Worm (Caenorhabditis elegans) whole organism, early embryonic: ENCODE measurements around the gene acl-7.

Source experiments
- B0310.2 ChIP-seq: sonication (generic microtip); optimal IDR thresholded peaks from 2 replicates; lab custom pipeline; 2016; ENCODE audit warnings: mild to moderate bottlenecking, missing genetic modification characterization, missing compliant biosample characterization
- F13C5.2 ChIP-seq: sonication (generic microtip); optimal IDR thresholded peaks from 2 replicates; lab custom pipeline; 2017; ENCODE audit warnings: mild to moderate bottlenecking, missing genetic modification characterization, inconsistent platforms, missing compliant biosample characterization
- aly-1 ChIP-seq: sonication (generic microtip); optimal IDR thresholded peaks from 2 replicates; lab custom pipeline; 2016; ENCODE audit warnings: missing genetic modification characterization, missing compliant biosample characterization
- ama-1 ChIP-seq: fragments of 150-350 bp; optimal IDR thresholded peaks from 2 replicates; lab custom pipeline; 2014
- ceh-13 ChIP-seq: fragments of 200-800 bp; sonication (Bioruptor generic); optimal IDR thresholded peaks from 2 replicates; lab custom pipeline; 2018; ENCODE audit warnings: mild to moderate bottlenecking, missing genetic modification characterization, missing compliant biosample characterization
- ceh-36 ChIP-seq: sonication (generic microtip); optimal IDR thresholded peaks from 2 replicates; lab custom pipeline; 2016; ENCODE audit warnings: missing genetic modification characterization, inconsistent platforms, missing compliant biosample characterization
- ets-7 ChIP-seq: sonication (generic microtip); optimal IDR thresholded peaks from 2 replicates; lab custom pipeline; 2016; ENCODE audit warnings: missing genotype, missing genetic modification characterization, missing compliant biosample characterization
- flt-1 ChIP-seq: fragments of 200-800 bp; sonication (Bioruptor generic); IDR thresholded peaks from 2 replicates; pipeline ENCODE4 v1.3.6; 2022; ENCODE audit warnings: missing genetic modification characterization, missing compliant biosample characterization
- hmbx-1 ChIP-seq: sonication (generic microtip); optimal IDR thresholded peaks from 2 replicates; lab custom pipeline; 2016; ENCODE audit warnings: mild to moderate bottlenecking, missing genetic modification characterization, missing compliant biosample characterization
- hmg-4 ChIP-seq: fragments of 200-800 bp; sonication (Bioruptor generic); optimal IDR thresholded peaks from 2 replicates; lab custom pipeline; 2018; ENCODE audit warnings: mild to moderate bottlenecking, missing genetic modification characterization, missing compliant biosample characterization
- hnd-1 ChIP-seq: sonication (generic microtip); optimal IDR thresholded peaks from 2 replicates; lab custom pipeline; 2016; ENCODE audit warnings: missing genetic modification characterization, missing compliant biosample characterization
- pes-1 ChIP-seq: fragments of 200-800 bp; sonication (Bioruptor generic); IDR thresholded peaks from 2 replicates; pipeline ENCODE4 v1.3.6; 2022; ENCODE audit warnings: missing genetic modification reagents, missing genetic modification characterization, missing compliant biosample characterization
- scrt-1 ChIP-seq: fragments of 200-800 bp; sonication (Bioruptor generic); IDR thresholded peaks from 2 replicates; pipeline ENCODE4 v1.3.6; 2022; ENCODE audit warnings: missing genetic modification characterization, missing compliant biosample characterization
- sea-1 ChIP-seq: fragments of 200-800 bp; sonication (Bioruptor generic); conservative IDR thresholded peaks from 2 replicates; pipeline ENCODE4 v1.3.6; 2022; ENCODE audit warnings: missing genetic modification characterization, missing compliant biosample characterization
- tbx-11 ChIP-seq: fragments of 200-800 bp; sonication (Bioruptor generic); IDR thresholded peaks from 2 replicates; pipeline ENCODE4 v1.3.6; 2022; ENCODE audit warnings: missing genetic modification characterization, missing compliant biosample characterization
- tbx-37 ChIP-seq: fragments of 200-800 bp; sonication (Bioruptor generic); conservative IDR thresholded peaks from 2 replicates; pipeline ENCODE4 v1.3.6; 2022; ENCODE audit warnings: missing genetic modification reagents, missing genetic modification characterization, missing compliant biosample characterization
- tra-4 ChIP-seq: sonication (generic microtip); optimal IDR thresholded peaks from 2 replicates; lab custom pipeline; 2017; ENCODE audit warnings: missing genetic modification characterization, missing compliant biosample characterization

Gene acl-7

ce11 chrII:12816412-12817146 is at the start of gene acl-7:
Gene acl-7 (minus strand): TSS chrII:12816462.
- TF ChIP-seq aly-1 (tag; lab: Kevin White, UChicago) = no peak
- TF ChIP-seq tbx-11 (GFP tag; lab: Robert Waterston, UW) = no peak
- TF ChIP-seq tbx-37 (GFP tag; lab: Robert Waterston, UW) = no peak
- TF ChIP-seq ceh-36 (tag; lab: Kevin White, UChicago) = no peak
- no peak for TF ChIP-seq hmbx-1
- no peak for TF ChIP-seq hnd-1 (tag; lab: Kevin White, UChicago)
- TF ChIP-seq ceh-13 (GFP tag; lab: Kevin White, UChicago) = no peak
- no peak for TF ChIP-seq sea-1 (GFP tag; lab: Robert Waterston, UW)

ce11 chrII:12865604-12866003 is 49.3 kb upstream of the acl-7 start, which contains the start of gene snf-5:
Gene snf-5 (minus strand): TSS chrII:12865785.
- TF ChIP-seq aly-1 (tag; lab: Kevin White, UChicago) (no peak), ama-1 (lab: Kevin White, UChicago) (no peak), tbx-37 (GFP tag; lab: Robert Waterston, UW) (no peak), tbx-11 (GFP tag; lab: Robert Waterston, UW) (no peak), hmg-4 (GFP tag; lab: Kevin White, UChicago) (no peak), pes-1 (GFP tag; lab: Robert Waterston, UW) (no peak), B0310.2 (tag; lab: Kevin White, UChicago) (no peak), ceh-36 (tag; lab: Kevin White, UChicago) (no peak), sea-1 (GFP tag; lab: Robert Waterston, UW) (no peak), hmbx-1 (no peak), hnd-1 (tag; lab: Kevin White, UChicago) (no peak), flt-1 (GFP tag; lab: Robert Waterston, UW) (no peak), tra-4 (no peak), ceh-13 (GFP tag; lab: Kevin White, UChicago) (no peak), ets-7 (tag; lab: Kevin White, UChicago) (no peak), F13C5.2 (no peak), scrt-1 (GFP tag; lab: Robert Waterston, UW) (no peak)

DNA sequence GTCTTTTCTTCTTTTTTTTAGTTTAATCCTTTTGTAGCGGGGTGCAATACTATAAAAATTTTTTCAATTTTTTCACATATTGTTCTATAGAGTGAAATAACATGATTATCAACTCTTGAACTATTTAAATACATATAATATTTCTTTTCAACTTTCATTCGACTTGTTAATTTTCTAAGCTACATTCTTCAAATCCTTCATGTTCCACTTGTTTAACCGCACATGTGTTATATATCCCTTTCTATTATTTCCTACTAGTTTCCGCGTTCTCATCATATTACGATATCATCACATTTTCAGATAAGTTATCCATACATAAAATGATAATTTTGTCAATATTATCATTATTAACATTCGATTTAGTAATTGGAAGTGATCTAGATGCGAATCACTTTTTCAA is 39.6 kb upstream of the acl-7 start, which contains the start of gene Y46G5A.29:
Y46G5A.29 (plus strand) TSS at position 301 of the 400 bp plus-strand sequence.
- TF ChIP-seq sea-1 (GFP tag; lab: Robert Waterston, UW) = no peak

DNA sequence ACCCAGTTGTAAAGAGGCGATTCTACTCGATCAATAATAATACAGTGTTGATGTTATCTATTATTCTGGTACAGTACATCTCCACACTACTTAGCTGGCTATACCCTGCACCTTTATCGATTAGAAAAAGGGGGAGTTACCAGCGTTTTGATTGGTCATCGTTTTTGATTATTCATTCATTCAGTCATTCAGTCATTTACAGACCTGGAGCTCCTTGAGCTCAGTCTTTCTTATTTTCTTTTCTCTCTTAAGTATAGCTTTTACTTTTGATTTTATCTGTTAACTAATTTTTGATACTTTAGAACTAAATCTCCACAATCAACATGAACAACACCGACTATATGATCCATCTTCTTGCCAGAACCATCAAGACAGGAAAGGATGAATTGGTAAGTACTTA is 33.9 kb upstream of the acl-7 start, which contains the start of gene Y46G5A.28:
Y46G5A.28 (plus strand) TSS at position 301 of the 400 bp plus-strand sequence.
- no peak for TF ChIP-seq hmg-4 (GFP tag; lab: Kevin White, UChicago)

- no peak for TF ChIP-seq ets-7 (tag; lab: Kevin White, UChicago)
- TF ChIP-seq B0310.2 (tag; lab: Kevin White, UChicago) = no peak
- TF ChIP-seq ceh-36 (tag; lab: Kevin White, UChicago) = no peak
- no peak for TF ChIP-seq hnd-1 (tag; lab: Kevin White, UChicago)
- TF ChIP-seq pes-1 (GFP tag; lab: Robert Waterston, UW) = no peak
- no peak for TF ChIP-seq tra-4
- TF ChIP-seq hmg-4 (GFP tag; lab: Kevin White, UChicago) = no peak
- no peak for TF ChIP-seq hmbx-1
- TF ChIP-seq ama-1 (lab: Kevin White, UChicago) = no peak
- no peak for TF ChIP-seq scrt-1 (GFP tag; lab: Robert Waterston, UW)
- no peak for TF ChIP-seq F13C5.2
- no peak for TF ChIP-seq tbx-37 (GFP tag; lab: Robert Waterston, UW)
Observed at ce11 chrII:12847736-12848135, 31.5 kb upstream of the acl-7 start, which contains the start of gene pes-10. Gene pes-10 (minus strand): TSS chrII:12847836.

- TF ChIP-seq B0310.2 (tag; lab: Kevin White, UChicago) (no peak), aly-1 (tag; lab: Kevin White, UChicago) (no peak), ceh-13 (GFP tag; lab: Kevin White, UChicago) (no peak), scrt-1 (GFP tag; lab: Robert Waterston, UW) (no peak), sea-1 (GFP tag; lab: Robert Waterston, UW) (no peak), hnd-1 (tag; lab: Kevin White, UChicago) (no peak), tbx-11 (GFP tag; lab: Robert Waterston, UW) (no peak)
Observed at ce11 chrII:12840057-12840456, 23.8 kb upstream of the acl-7 start, which contains the start of gene lgc-35. Gene lgc-35 (minus strand): TSS chrII:12840157.

- TF ChIP-seq hmg-4 (GFP tag; lab: Kevin White, UChicago) = no peak
- no peak for TF ChIP-seq hmbx-1
- no peak for TF ChIP-seq scrt-1 (GFP tag; lab: Robert Waterston, UW)
- no peak for TF ChIP-seq F13C5.2
- no peak for TF ChIP-seq ceh-13 (GFP tag; lab: Kevin White, UChicago)
- no peak for TF ChIP-seq ets-7 (tag; lab: Kevin White, UChicago)
- no peak for TF ChIP-seq tbx-37 (GFP tag; lab: Robert Waterston, UW)
- no peak for TF ChIP-seq ceh-36 (tag; lab: Kevin White, UChicago)
- no peak for TF ChIP-seq pes-1 (GFP tag; lab: Robert Waterston, UW)
- TF ChIP-seq aly-1 (tag; lab: Kevin White, UChicago) = no peak
- no peak for TF ChIP-seq sea-1 (GFP tag; lab: Robert Waterston, UW)
- TF ChIP-seq tra-4 = no peak
- TF ChIP-seq flt-1 (GFP tag; lab: Robert Waterston, UW) = no peak
- TF ChIP-seq ama-1 (lab: Kevin White, UChicago) = no peak
- no peak for TF ChIP-seq B0310.2 (tag; lab: Kevin White, UChicago)
- TF ChIP-seq hnd-1 (tag; lab: Kevin White, UChicago) = no peak
- TF ChIP-seq tbx-11 (GFP tag; lab: Robert Waterston, UW) = no peak
Observed at ce11 chrII:12830347-12830746, 14.1 kb upstream of the acl-7 start, which contains the start of gene bcmo-1. Gene bcmo-1 (plus strand): TSS chrII:12830676.
